Fruit fly (Drosophila melanogaster) whole organism, embryonic: Measurements from ENCODE around the gene Sec61alpha.
A peak's percentile ranks its signal among the peaks of the same experiment; 100 is the strongest.

Experiments used
- B-H2 ChIP-seq: fragments of 200-800 bp; sonication (Bioruptor generic); optimal IDR thresholded peaks from 2 replicates; lab custom pipeline; 2018; ENCODE audit warnings: missing biosample characterization, mild to moderate bottlenecking, missing genetic modification characterization
- BtbVII ChIP-seq: fragments of 200-800 bp; sonication (Bioruptor generic); optimal IDR thresholded peaks from 3 replicates; lab custom pipeline; 2017; ENCODE audit warnings: missing biosample characterization, mild to moderate bottlenecking, missing genetic modification characterization
- CG10209 ChIP-seq: fragments of 200-800 bp; sonication (Bioruptor generic); optimal IDR thresholded peaks from 3 replicates; lab custom pipeline; 2017; ENCODE audit warnings: missing biosample characterization, mild to moderate bottlenecking, missing genetic modification characterization, missing genetic modification reagents
- CG10267 ChIP-seq: fragments of 200-800 bp; sonication (Bioruptor generic); optimal IDR thresholded peaks from 2 replicates; lab custom pipeline; 2018; ENCODE audit warnings: missing biosample characterization, mild to moderate bottlenecking, missing genetic modification characterization, moderate library complexity
- CG10274 ChIP-seq: fragments of 200-800 bp; sonication (Bioruptor generic); optimal IDR thresholded peaks from 3 replicates; lab custom pipeline; 2017; ENCODE audit warnings: missing biosample characterization, mild to moderate bottlenecking, missing genetic modification characterization
- CG10431 ChIP-seq: fragments of 200-800 bp; sonication (Bioruptor generic); optimal IDR thresholded peaks from 3 replicates; lab custom pipeline; 2018; ENCODE audit warnings: missing biosample characterization, mild to moderate bottlenecking, missing genetic modification characterization
- CG10959 ChIP-seq: fragments of 200-800 bp; sonication (Bioruptor generic); IDR thresholded peaks from 2 replicates; pipeline ENCODE4 v1.3.6; 2022; ENCODE audit warnings: missing biosample characterization, missing genetic modification characterization
- CG11247 ChIP-seq: fragments of 200-800 bp; sonication (Bioruptor generic); IDR thresholded peaks from 2 replicates; pipeline ENCODE4 v1.3.6; 2022; ENCODE audit warnings: missing biosample characterization, missing genetic modification characterization
- CG12942 ChIP-seq: fragments of 200-800 bp; sonication (Bioruptor generic); optimal IDR thresholded peaks from 3 replicates; lab custom pipeline; 2016; ENCODE audit warnings: missing biosample characterization, missing genetic modification characterization
- CG13624 ChIP-seq: fragments of 200-800 bp; sonication (Bioruptor generic); optimal IDR thresholded peaks from 2 replicates; lab custom pipeline; 2016; ENCODE audit warnings: missing biosample characterization, missing genetic modification characterization
- CG1602 ChIP-seq: fragments of 200-800 bp; sonication (Bioruptor generic); optimal IDR thresholded peaks from 3 replicates; lab custom pipeline; 2016; ENCODE audit warnings: missing biosample characterization, missing genetic modification characterization
- CG16779 ChIP-seq: fragments of 200-800 bp; sonication (Bioruptor generic); IDR thresholded peaks from 2 replicates; pipeline ENCODE4 v1.3.6; 2022; ENCODE audit warnings: missing biosample characterization, missing genetic modification characterization
- CG17912 ChIP-seq: fragments of 200-800 bp; sonication (Bioruptor generic); optimal IDR thresholded peaks from 2 replicates; lab custom pipeline; 2018; ENCODE audit warnings: missing biosample characterization, mild to moderate bottlenecking, missing genetic modification characterization
- CG2116 ChIP-seq: fragments of 200-800 bp; sonication (Bioruptor generic); optimal IDR thresholded peaks from 3 replicates; lab custom pipeline; 2018; ENCODE audit warnings: missing biosample characterization, mild to moderate bottlenecking, missing genetic modification characterization
- CG2120 ChIP-seq: fragments of 200-800 bp; sonication (Bioruptor generic); optimal IDR thresholded peaks from 3 replicates; lab custom pipeline; 2016; ENCODE audit warnings: missing biosample characterization, missing genetic modification characterization
- CG4424 ChIP-seq: fragments of 200-800 bp; sonication (Bioruptor generic); optimal IDR thresholded peaks from 3 replicates; lab custom pipeline; 2016; ENCODE audit warnings: missing biosample characterization, missing genetic modification characterization
- CG4617 ChIP-seq: fragments of 200-800 bp; sonication (Bioruptor generic); optimal IDR thresholded peaks from 3 replicates; lab custom pipeline; 2016; ENCODE audit warnings: missing biosample characterization, missing genetic modification characterization, borderline replicate concordance
- CG6765 ChIP-seq: fragments of 200-800 bp; sonication (Bioruptor generic); optimal IDR thresholded peaks from 3 replicates; lab custom pipeline; 2017; ENCODE audit warnings: missing biosample characterization, mild to moderate bottlenecking, missing genetic modification characterization
- CG6854 ChIP-seq: fragments of 200-800 bp; sonication (Bioruptor generic); optimal IDR thresholded peaks from 3 replicates; lab custom pipeline; 2017; ENCODE audit warnings: missing biosample characterization, mild to moderate bottlenecking, missing genetic modification characterization
- CG7271 ChIP-seq: fragments of 200-800 bp; sonication (Bioruptor generic); optimal IDR thresholded peaks from 2 replicates; lab custom pipeline; 2018; ENCODE audit warnings: missing biosample characterization, mild to moderate bottlenecking, missing genetic modification characterization, moderate library complexity
- CG8765 ChIP-seq: fragments of 200-800 bp; sonication (Bioruptor generic); IDR thresholded peaks from 2 replicates; pipeline ENCODE4 v1.3.6; 2022; ENCODE audit warnings: missing biosample characterization, missing genetic modification characterization
- CG9727 ChIP-seq: fragments of 200-800 bp; sonication (Bioruptor generic); optimal IDR thresholded peaks from 3 replicates; lab custom pipeline; 2017; ENCODE audit warnings: missing biosample characterization, mild to moderate bottlenecking, missing genetic modification characterization
- Deaf1 ChIP-seq: fragments of 200-800 bp; optimal IDR thresholded peaks from 3 replicates; lab custom pipeline; 2019; ENCODE audit warnings: missing biosample characterization, mild to moderate bottlenecking, missing genetic modification characterization, moderate library complexity
- Dfd ChIP-seq, 2 experiments: fragments of >200 bp; optimal IDR thresholded peaks; 2 replicates each; lab custom pipeline; 2017; ENCODE audit warnings: missing biosample characterization in 2 of 2, missing genetic modification characterization in 2 of 2
- Drgx ChIP-seq: fragments of 200-800 bp; sonication (Bioruptor generic); IDR thresholded peaks from 2 replicates; pipeline ENCODE4 v1.3.6; 2022; ENCODE audit warnings: missing biosample characterization, missing genetic modification characterization
- Hand ChIP-seq: fragments of 200-800 bp; sonication (Bioruptor generic); optimal IDR thresholded peaks from 2 replicates; lab custom pipeline; 2017; ENCODE audit warnings: mild to moderate bottlenecking, missing biosample characterization, missing genetic modification reagents, missing genetic modification characterization
- Hsf ChIP-seq: fragments of 200-800 bp; sonication (Bioruptor generic); optimal IDR thresholded peaks from 3 replicates; lab custom pipeline; 2016; ENCODE audit warnings: missing biosample characterization, missing genetic modification characterization
- MBD-R2 ChIP-seq: fragments of 200-800 bp; sonication (Bioruptor generic); IDR thresholded peaks from 2 replicates; pipeline ENCODE4 v1.3.6; 2022; ENCODE audit warnings: missing biosample characterization, missing genetic modification characterization
- Optix ChIP-seq: fragments of 200-800 bp; sonication (Bioruptor generic); IDR thresholded peaks from 3 replicates; pipeline ENCODE4 v1.3.6; 2022; ENCODE audit warnings: missing biosample characterization, missing genetic modification characterization
- Ptx1 ChIP-seq: fragments of 200-800 bp; sonication (Bioruptor generic); IDR thresholded peaks from 2 replicates; pipeline ENCODE4 v1.3.6; 2022; ENCODE audit warnings: missing biosample characterization, missing genetic modification characterization
- Xbp1 ChIP-seq: fragments of 200-800 bp; sonication (Bioruptor generic); optimal IDR thresholded peaks from 3 replicates; lab custom pipeline; 2016; ENCODE audit warnings: missing biosample characterization, mild to moderate bottlenecking, missing genetic modification characterization
- az2 ChIP-seq: fragments of 200-800 bp; sonication (Bioruptor generic); optimal IDR thresholded peaks from 3 replicates; lab custom pipeline; 2016; ENCODE audit warnings: missing biosample characterization, missing genetic modification characterization
- bcd ChIP-seq: fragments of 200-800 bp; sonication (Bioruptor generic); optimal IDR thresholded peaks from 2 replicates; lab custom pipeline; 2017; ENCODE audit warnings: missing biosample characterization, mild to moderate bottlenecking, missing genetic modification characterization
- cas ChIP-seq: fragments of 200-800 bp; sonication (Bioruptor generic); IDR thresholded peaks from 2 replicates; pipeline ENCODE4 v1.3.6; 2022; ENCODE audit warnings: missing biosample characterization, missing genetic modification characterization
- dpn ChIP-seq, 2 experiments: fragments of 200-800 bp; sonication (Bioruptor generic); optimal IDR thresholded peaks; 3 replicates each; lab custom pipeline; 2016; ENCODE audit warnings: missing biosample characterization in 2 of 2, missing genetic modification characterization in 2 of 2
- eve ChIP-seq, 2 experiments: fragments of >200 bp; optimal IDR thresholded peaks; 2 replicates each; lab custom pipeline; 2017; ENCODE audit warnings: missing biosample characterization in 2 of 2, missing genetic modification characterization in 2 of 2
- fru ChIP-seq: fragments of >200 bp; optimal IDR thresholded peaks from 2 replicates; lab custom pipeline; 2017
- ham ChIP-seq: fragments of 200-800 bp; sonication (Bioruptor generic); IDR thresholded peaks from 2 replicates; pipeline ENCODE4 v1.3.6; 2022; ENCODE audit warnings: missing biosample characterization, missing genetic modification characterization
- hth ChIP-seq: fragments of >200 bp; optimal IDR thresholded peaks from 2 replicates; lab custom pipeline; 2017; ENCODE audit warnings: inconsistent platforms
- kni ChIP-seq: fragments of 200-800 bp; sonication (Bioruptor generic); optimal IDR thresholded peaks from 3 replicates; lab custom pipeline; 2017; ENCODE audit warnings: mild to moderate bottlenecking, missing biosample characterization, missing genetic modification reagents, missing genetic modification characterization
- maf-S ChIP-seq: fragments of 200-800 bp; sonication (Bioruptor generic); optimal IDR thresholded peaks from 2 replicates; lab custom pipeline; 2016; ENCODE audit warnings: missing biosample characterization, missing genetic modification characterization
- phol ChIP-seq: fragments of 200-800 bp; sonication (Bioruptor generic); optimal IDR thresholded peaks from 3 replicates; lab custom pipeline; 2018; ENCODE audit warnings: missing biosample characterization, mild to moderate bottlenecking, missing genetic modification characterization, moderate library complexity
- slou ChIP-seq: fragments of 200-800 bp; sonication (Bioruptor generic); optimal IDR thresholded peaks from 3 replicates; lab custom pipeline; 2016; ENCODE audit warnings: missing biosample characterization, missing genetic modification characterization
- slp2 ChIP-seq: fragments of 200-800 bp; sonication (Bioruptor generic); optimal IDR thresholded peaks from 2 replicates; lab custom pipeline; 2016; ENCODE audit warnings: missing biosample characterization, missing genetic modification characterization
- tio ChIP-seq: fragments of 200-800 bp; sonication (Bioruptor generic); optimal IDR thresholded peaks from 2 replicates; lab custom pipeline; 2017; ENCODE audit warnings: missing biosample characterization, missing genetic modification characterization, inconsistent platforms
- twi ChIP-seq: fragments of 200-800 bp; optimal IDR thresholded peaks from 2 replicates; lab custom pipeline; 2019; ENCODE audit warnings: missing biosample characterization, mild to moderate bottlenecking, missing genetic modification characterization, moderate library complexity
- wdn ChIP-seq: fragments of 200-800 bp; sonication (Bioruptor generic); IDR thresholded peaks from 2 replicates; pipeline ENCODE4 v1.3.6; 2022; ENCODE audit warnings: missing biosample characterization, missing genetic modification characterization
- zen ChIP-seq: fragments of 200-800 bp; sonication (Bioruptor generic); optimal IDR thresholded peaks from 3 replicates; lab custom pipeline; 2018; ENCODE audit warnings: missing biosample characterization, mild to moderate bottlenecking, missing genetic modification characterization, moderate library complexity
- zfh2 ChIP-seq: fragments of 200-800 bp; sonication (Bioruptor generic); optimal IDR thresholded peaks from 2 replicates; lab custom pipeline; 2016; ENCODE audit warnings: missing biosample characterization, missing genetic modification characterization

Sec61alpha gene

DNA sequence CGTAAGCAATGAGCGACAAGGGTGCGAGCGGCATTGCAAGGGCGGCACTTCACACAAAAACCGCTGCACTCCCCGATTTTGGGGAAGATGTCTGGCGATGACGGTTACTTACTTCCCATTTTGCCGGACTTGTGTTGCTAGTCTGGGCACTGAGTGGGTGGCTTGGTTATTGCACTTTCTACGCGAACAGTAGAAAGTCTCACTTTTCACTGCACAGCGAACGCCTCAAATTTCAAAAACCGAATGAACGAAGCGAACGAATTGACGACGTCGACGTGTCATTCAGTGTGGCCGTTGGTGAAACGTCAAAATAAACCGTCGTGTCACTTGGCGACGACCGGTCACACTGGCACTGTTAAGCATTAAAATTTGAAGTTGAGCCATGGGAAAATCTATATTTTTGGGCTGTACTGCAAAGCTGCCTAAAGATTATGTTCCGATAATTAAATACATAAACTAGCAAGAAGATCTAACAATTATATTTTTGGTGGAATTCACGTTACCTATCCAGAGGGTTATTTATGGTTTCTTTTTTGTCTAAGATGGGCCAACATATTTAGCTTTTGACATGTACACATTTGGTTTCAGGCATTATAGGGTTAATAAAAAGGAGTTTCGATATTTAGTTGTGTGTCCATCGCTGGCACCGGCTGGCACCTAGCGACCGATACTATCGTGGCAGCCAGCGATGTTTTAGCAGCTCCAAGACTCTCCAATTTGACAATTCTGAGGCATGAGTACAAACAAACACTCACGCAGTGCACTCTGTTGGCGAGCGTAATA is at the start of gene Sec61alpha, which contains the start of gene Daxx (continued):
- TF ChIP-seq kni (GFP tag; lab: Kevin White, UChicago) (no peak), CG10959 (GFP tag; lab: Robert Waterston, UW) (peak; percentile 75), Hand (GFP tag; lab: Kevin White, UChicago) (peak; percentile 27), CG13624 (GFP tag; lab: Kevin White, UChicago) (peak; percentile 91), CG1602 (GFP tag; lab: Kevin White, UChicago) (peak; percentile 85), ham (GFP tag; lab: Robert Waterston, UW) (peak; percentile 74), fru (lab: Kevin White, UChicago) (no peak), tio (no peak), BtbVII (GFP tag; lab: Kevin White, UChicago) (peak; percentile 25), B-H2 (GFP tag; lab: Kevin White, UChicago) (peak; percentile 78), wdn (GFP tag; lab: Robert Waterston, UW) (peak; percentile 81), CG6854 (GFP tag; lab: Kevin White, UChicago) (peak; percentile 20), Ptx1 (peak; percentile 84), CG2120 (GFP tag; lab: Kevin White, UChicago) (peak; percentile 95), CG10209 (GFP tag; lab: Kevin White, UChicago) (peak; percentile 74), az2 (GFP tag; lab: Kevin White, UChicago) (peak; percentile 86), CG16779 (GFP tag; lab: Robert Waterston, UW) (peak; percentile 81), CG7271 (tag; lab: Kevin White, UChicago) (no peak), maf-S (GFP tag; lab: Kevin White, UChicago) (peak; percentile 92), Deaf1 (tag; lab: Kevin White, UChicago) (peak; percentile 97), MBD-R2 (GFP tag; lab: Robert Waterston, UW) (peak; percentile 83), cas (GFP tag; lab: Robert Waterston, UW) (peak; percentile 88), hth (lab: Kevin White, UChicago) (no peak), Xbp1 (peak; percentile 89), slou (GFP tag; lab: Kevin White, UChicago) (peak; percentile 89), Hsf (GFP tag; lab: Kevin White, UChicago) (peak; percentile 91), CG10267 (peak; percentile 81), Drgx (GFP tag; lab: Robert Waterston, UW) (peak; percentile 71), twi (tag; lab: Kevin White, UChicago) (peak; percentile 74), phol (tag; lab: Kevin White, UChicago) (peak; percentile 87), CG9727 (GFP tag; lab: Kevin White, UChicago) (peak; percentile 78), zfh2 (GFP tag; lab: Kevin White, UChicago) (peak; percentile 96), CG17912 (GFP tag; lab: Kevin White, UChicago) (no peak), Optix (peak; percentile 62; the same call in 2 of the 3 replicates), CG4424 (GFP tag; lab: Kevin White, UChicago) (peak; percentile 85), Dfd (GFP tag; optimal IDR thresholded peaks at IDR 0.05; lab: Kevin White, UChicago) (no peak), CG11247 (GFP tag; lab: Robert Waterston, UW) (peak; percentile 83), CG2116 (GFP tag; lab: Kevin White, UChicago) (peak; percentile 78), CG4617 (peak; percentile 39), CG10431 (peak; percentile 42), eve (GFP tag; optimal IDR thresholded peaks at IDR 0.05; lab: Kevin White, UChicago) (no peak), CG8765 (peak; percentile 71), dpn (GFP tag; optimal IDR thresholded peaks at IDR 0.05; lab: Kevin White, UChicago) (peak; percentile 88 to 92), bcd (GFP tag; lab: Kevin White, UChicago) (peak; percentile 79), slp2 (GFP tag; lab: Kevin White, UChicago) (peak; percentile 86), CG12942 (GFP tag; lab: Kevin White, UChicago) (peak; percentile 87), zen (tag; lab: Kevin White, UChicago) (peak; percentile 73), CG6765 (GFP tag; lab: Kevin White, UChicago) (peak; percentile 67), CG10274 (GFP tag; lab: Kevin White, UChicago) (peak; percentile 59)
